Worm (Caenorhabditis elegans) whole organism, L3 larva: ENCODE measurements around the gene ivns-1.
A peak's percentile ranks its signal among the peaks of the same experiment; 100 is the strongest.

ENCODE experiments used
- R02D3.7 ChIP-seq: fragments of 150-350 bp; optimal IDR thresholded peaks from 2 replicates; lab custom pipeline; 2014; ENCODE audit warnings: missing biosample characterization, missing genetic modification characterization
- nhr-28 ChIP-seq: fragments of 150-350 bp; optimal IDR thresholded peaks from 2 replicates; lab custom pipeline; 2014; ENCODE audit warnings: missing biosample characterization, missing genetic modification characterization
- pha-4 ChIP-seq: fragments of 150-350 bp; optimal IDR thresholded peaks from 2 replicates; lab custom pipeline; 2014; ENCODE audit warnings: missing biosample characterization, missing genetic modification reagents, missing genetic modification characterization

ce11 chrX:12630556-12630955, 3.6 kb downstream of the ivns-1 start:
- peak; percentile 19 for TF ChIP-seq pha-4
- no peak for TF ChIP-seq nhr-28 (tag; lab: Kevin White, UChicago)
- TF ChIP-seq R02D3.7, result no peak
